Worm (Caenorhabditis elegans): Measurements from ENCODE around the gene nxf-1.

The nxf-1 gene

DNA sequence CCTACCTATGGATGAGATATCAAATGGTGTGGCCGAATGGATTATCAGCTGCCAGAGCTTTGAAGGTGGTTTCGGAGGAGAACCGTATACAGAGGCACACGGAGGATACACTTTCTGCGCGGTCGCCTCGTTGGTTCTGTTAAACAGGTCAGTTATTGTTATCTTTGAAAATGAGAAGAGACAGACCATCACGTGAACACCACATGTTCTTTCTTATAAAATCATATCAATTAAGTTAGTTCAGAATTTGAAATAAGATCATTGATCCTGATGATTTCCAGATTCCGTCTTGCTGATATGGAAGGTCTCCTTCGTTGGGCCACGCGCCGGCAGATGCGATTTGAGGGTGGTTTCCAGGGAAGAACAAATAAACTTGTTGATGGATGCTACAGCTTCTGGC lies 33.9 kb upstream of the nxf-1 start:
- TF ChIP-seq isw-1 (GFP tag; IDR thresholded peaks at IDR 0.05) (no peak), C04F5.9 (tag; optimal IDR thresholded peaks at IDR 0.05) (no peak), nhr-71 (tag; optimal IDR thresholded peaks at IDR 0.05) (peak; percentile 14), elt-3 (tag; optimal IDR thresholded peaks at IDR 0.05) (peak in 1 of 6 experiments; percentile 69), hpl-2 (GFP tag; optimal IDR thresholded peaks at IDR 0.05) (no peak), tlp-1 (tag; optimal IDR thresholded peaks at IDR 0.05) (no peak)

DNA sequence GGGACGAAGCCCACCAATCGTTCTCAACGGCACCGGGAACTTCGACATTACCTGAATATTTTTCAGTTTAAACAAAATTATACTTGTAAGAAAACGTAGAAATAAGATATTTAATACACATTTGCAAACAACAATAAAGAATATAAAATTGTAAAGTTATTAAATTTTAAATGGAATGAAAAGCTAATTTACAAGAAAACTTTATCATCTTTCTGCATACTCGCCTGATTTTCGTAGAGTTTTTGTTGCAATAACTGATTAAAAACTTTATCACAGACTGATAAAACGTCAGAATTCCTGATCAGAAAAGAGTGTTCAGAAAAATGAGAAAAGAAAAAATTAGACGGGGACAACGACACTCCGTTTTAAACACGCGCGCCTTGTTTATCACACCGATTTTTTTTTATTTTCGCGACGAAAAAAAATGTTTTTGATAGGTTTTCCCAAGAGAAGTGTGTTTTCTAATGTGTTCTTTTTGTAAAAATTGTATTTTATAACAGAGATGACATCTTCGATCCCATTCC lies 32.5 kb upstream of the nxf-1 start, which contains the start of the genes dlat-1 and fntb-1:
TSS of gene dlat-1 (minus strand) at position 51 of the 524 bp plus-strand sequence.
TSS of gene fntb-1 (plus strand) at position 412 of the 524 bp plus-strand sequence.
- TF ChIP-seq elt-2 (tag; optimal IDR thresholded peaks at IDR 0.05) (peak; percentile 70), pqm-1 (tag; optimal IDR thresholded peaks at IDR 0.05) (peak; percentile 13), nhr-76 (tag; optimal IDR thresholded peaks at IDR 0.05) (no peak), lin-35 (GFP tag; optimal IDR thresholded peaks at IDR 0.05) (peak in 1 of 2 experiments; percentile 29), nhr-71 (tag; optimal IDR thresholded peaks at IDR 0.05) (peak; percentile 29), efl-1 (optimal IDR thresholded peaks at IDR 0.05) (peak; percentile 12 to 25), efl-1 (GFP tag; optimal IDR thresholded peaks at IDR 0.05 in 1 of 2) (peak; percentile 20 to 90), vab-15 (tag; optimal IDR thresholded peaks at IDR 0.05) (no peak), lsy-2 (tag; optimal IDR thresholded peaks at IDR 0.05) (peak in 1 of 2 experiments; percentile 27), dpl-1 (GFP tag; optimal IDR thresholded peaks at IDR 0.05) (peak in 2 of 3 experiments; percentile 4 to 32), elt-3 (tag; optimal IDR thresholded peaks at IDR 0.05) (peak in 1 of 6 experiments; percentile 9), snu-23 (GFP tag; optimal IDR thresholded peaks at IDR 0.05) (peak; percentile 18), ztf-11 (tag; optimal IDR thresholded peaks at IDR 0.05) (no peak), ama-1 (optimal IDR thresholded peaks at IDR 0.05) (peak; percentile 31)

DNA sequence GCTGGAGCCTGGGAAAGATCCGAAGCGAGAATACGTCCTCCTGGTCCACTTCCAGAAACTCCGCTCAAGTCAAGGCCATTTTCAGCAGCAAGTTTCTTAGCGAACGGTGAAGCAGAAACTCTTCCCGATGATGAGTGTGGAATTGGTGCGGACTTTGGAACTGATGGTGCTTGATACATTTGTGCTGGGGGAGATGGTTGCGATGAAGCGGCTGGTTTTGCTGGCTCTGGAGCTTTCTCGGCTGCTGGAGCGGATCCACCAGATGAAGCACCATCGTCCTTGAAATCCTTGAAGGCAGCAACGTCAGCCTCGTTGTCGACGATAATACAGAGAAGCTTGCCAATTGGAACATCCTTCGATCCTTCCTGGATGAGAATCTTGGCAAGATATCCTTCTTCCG lies 31.6 kb upstream of the nxf-1 start:
- TF ChIP-seq ceh-88 (GFP tag; IDR thresholded peaks at IDR 0.05): no peak
- TF ChIP-seq aha-1 (tag; optimal IDR thresholded peaks at IDR 0.05): no peak
- no peak for TF ChIP-seq xbp-1 (tag; optimal IDR thresholded peaks at IDR 0.05)
- no peak for TF ChIP-seq nhr-12 (tag; optimal IDR thresholded peaks at IDR 0.05)
- no peak for TF ChIP-seq nhr-47 (tag; optimal IDR thresholded peaks at IDR 0.05)
- no peak for TF ChIP-seq ama-1 (optimal IDR thresholded peaks at IDR 0.05)
- no peak for TF ChIP-seq ceh-90 (tag; optimal IDR thresholded peaks at IDR 0.05)
- TF ChIP-seq hlh-4 (tag; optimal IDR thresholded peaks at IDR 0.05): no peak
- no peak for TF ChIP-seq elt-2 (tag; optimal IDR thresholded peaks at IDR 0.05)
- TF ChIP-seq jun-1 (tag; optimal IDR thresholded peaks at IDR 0.05): no peak
- no peak for TF ChIP-seq unc-86 (tag; optimal IDR thresholded peaks at IDR 0.05)

DNA sequence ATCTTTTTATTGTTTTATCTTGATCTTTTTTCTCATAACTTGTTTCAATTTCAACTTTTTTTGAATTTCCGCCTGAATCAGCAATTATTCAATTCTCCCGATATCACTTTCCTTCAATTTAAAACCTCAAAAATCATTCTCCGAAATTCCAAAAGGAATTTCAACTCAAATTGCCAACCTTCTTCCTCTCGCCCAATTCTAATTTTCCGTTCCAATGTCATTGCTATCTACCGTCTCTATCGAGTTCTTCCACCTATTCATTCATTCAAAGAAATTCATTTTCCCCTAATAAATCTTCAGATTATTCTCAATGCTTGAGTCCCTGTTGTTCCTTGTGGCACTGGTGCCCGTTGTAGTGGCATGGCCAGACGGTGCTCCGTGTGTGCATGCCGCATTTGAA lies 26.0 kb upstream of the nxf-1 start, which contains the start of gene F23B12.4:
TSS of gene F23B12.4 (plus strand) at position 301 of the 400 bp plus-strand sequence.
- TF ChIP-seq efl-1 (optimal IDR thresholded peaks at IDR 0.05) (no peak), efl-1 (GFP tag; optimal IDR thresholded peaks at IDR 0.05 in 1 of 2) (peak in 1 of 2 experiments; percentile 36), aly-2 (tag; optimal IDR thresholded peaks at IDR 0.05) (no peak)

DNA sequence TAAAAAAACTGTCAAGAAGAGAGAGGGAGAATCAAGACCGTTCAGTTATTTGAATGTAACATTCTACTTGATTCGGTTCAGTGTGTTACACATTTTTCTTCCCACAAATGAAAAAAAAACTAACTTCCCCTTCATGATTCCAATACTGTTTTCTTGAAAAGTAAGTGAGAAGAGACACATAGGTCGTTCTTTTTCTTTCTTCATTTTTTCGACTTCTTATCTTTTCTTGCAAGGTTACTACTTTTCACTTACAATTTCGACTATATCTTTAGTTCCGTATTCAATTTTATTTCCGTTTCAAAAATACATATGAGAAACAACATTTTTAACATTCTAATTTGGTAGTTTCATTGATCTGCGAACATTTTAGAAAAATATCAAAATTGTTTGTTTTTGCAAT lies 24.4 kb upstream of the nxf-1 start:
- no peak for TF ChIP-seq C04F5.9 (tag; optimal IDR thresholded peaks at IDR 0.05)
- peak in 1 of 6 experiments; percentile 8 for TF ChIP-seq elt-3 (tag; optimal IDR thresholded peaks at IDR 0.05)

DNA sequence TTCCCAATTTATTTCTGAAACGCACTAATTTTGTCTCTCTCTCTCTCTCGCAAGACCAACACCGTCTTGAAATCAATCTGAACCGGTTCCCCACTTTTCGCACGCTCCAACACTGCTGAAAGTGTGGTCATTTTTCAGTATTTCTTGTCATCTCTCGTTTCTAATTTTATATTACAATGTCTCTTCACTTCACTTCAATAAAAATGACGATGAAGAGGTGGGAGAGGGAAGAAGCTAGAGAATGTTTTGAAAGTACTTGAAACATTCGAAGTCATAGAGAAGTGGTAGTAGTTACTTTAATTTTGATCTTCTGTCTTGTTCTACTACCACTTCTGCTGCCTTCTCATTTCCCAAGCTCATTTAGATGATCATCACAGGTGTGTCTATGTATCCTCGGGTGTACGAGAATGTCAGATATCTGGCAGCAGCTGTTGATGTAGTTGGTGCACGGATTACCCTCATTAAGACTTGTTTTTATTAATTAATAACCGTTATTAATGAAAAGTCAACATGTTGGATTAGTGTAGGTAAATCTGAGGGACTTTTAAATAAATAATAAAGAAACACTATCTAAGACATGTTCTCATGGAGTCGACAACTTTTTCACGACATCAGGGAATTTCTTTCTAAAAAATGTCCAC lies 23.4 kb upstream of the nxf-1 start:
- TF ChIP-seq ztf-11 (tag; optimal IDR thresholded peaks at IDR 0.05) (peak in 1 of 2 experiments; percentile 43), tbx-2 (tag; optimal IDR thresholded peaks at IDR 0.05) (peak; percentile 38), nhr-237 (tag; optimal IDR thresholded peaks at IDR 0.05) (no peak)

Data from whole organism, L1 larva.